Worm (Caenorhabditis elegans): ENCODE measurements around the gene Y39A1A.9.

ce11 chrIII:10661292-10661691, 28.0 kb upstream of the Y39A1A.9 start:
- TF ChIP-seq nhr-6 (tag; optimal IDR thresholded peaks at IDR 0.05) = no peak
- no peak for TF ChIP-seq nhr-11 (tag; optimal IDR thresholded peaks at IDR 0.05)
- no peak for TF ChIP-seq unc-55 (GFP tag; optimal IDR thresholded peaks at IDR 0.05)
- no peak for TF ChIP-seq ama-1 (optimal IDR thresholded peaks at IDR 0.05)
- no peak for TF ChIP-seq nhr-12 (tag; optimal IDR thresholded peaks at IDR 0.05)
- TF ChIP-seq F13H6.1 (tag; optimal IDR thresholded peaks at IDR 0.05) = no peak
